Worm (Caenorhabditis elegans): ENCODE data around the gene F35C8.8.

DNA sequence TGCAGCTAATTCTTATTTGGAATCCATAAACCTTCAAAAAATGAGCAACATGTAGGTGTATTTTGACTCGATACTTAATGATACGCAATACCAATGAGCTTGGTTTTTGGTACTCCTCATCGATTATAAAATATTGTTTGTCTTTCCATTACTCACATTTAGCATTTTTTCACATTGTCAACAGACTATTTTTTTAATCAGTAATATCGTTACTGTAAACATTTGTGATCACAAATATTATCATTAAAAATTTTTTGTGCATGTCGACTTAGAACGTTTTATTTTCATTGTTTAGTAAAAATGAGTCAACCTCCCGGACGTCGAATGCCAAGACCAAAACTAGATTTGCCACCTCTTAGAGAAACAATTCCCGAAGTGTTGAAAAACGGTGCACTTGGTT, 4.9 kb upstream of the F35C8.8 start, which contains the start of gene sek-5:
- no peak for TF ChIP-seq fkh-10 (GFP tag; optimal IDR thresholded peaks at IDR 0.05)
- TF ChIP-seq nhr-11 (tag; optimal IDR thresholded peaks at IDR 0.05), result no peak
- no peak for TF ChIP-seq ceh-16 (tag; optimal IDR thresholded peaks at IDR 0.05)
- TF ChIP-seq ceh-9 (tag; optimal IDR thresholded peaks at IDR 0.05), result no peak
- no peak for TF ChIP-seq sea-2 (GFP tag; optimal IDR thresholded peaks at IDR 0.05)
- TF ChIP-seq unc-39 (tag; optimal IDR thresholded peaks at IDR 0.05), result no peak
- no peak for TF ChIP-seq R02D3.7 (tag; optimal IDR thresholded peaks at IDR 0.05)
- no peak for TF ChIP-seq nhr-77 (tag; optimal IDR thresholded peaks at IDR 0.05)
- TF ChIP-seq ztf-11 (tag; optimal IDR thresholded peaks at IDR 0.05), result no peak
- no peak for TF ChIP-seq elt-1 (tag; optimal IDR thresholded peaks at IDR 0.05)
- TF ChIP-seq aly-2 (tag; optimal IDR thresholded peaks at IDR 0.05), result no peak
- no peak for TF ChIP-seq nhr-237 (tag; optimal IDR thresholded peaks at IDR 0.05)
- no peak for TF ChIP-seq fos-1 (tag; optimal IDR thresholded peaks at IDR 0.05)
- TF ChIP-seq zag-1 (tag; optimal IDR thresholded peaks at IDR 0.05), result no peak
